Worm (Caenorhabditis elegans) whole organism, L1 larva: Measurements from ENCODE around the gene Y11D7A.8.

Source experiments
- ama-1 ChIP-seq: fragments of 150-350 bp; optimal IDR thresholded peaks from 2 replicates; lab custom pipeline; 2014
- egl-27 ChIP-seq, 2 experiments: fragments of 150-350 bp in 1 of 2; sonication (generic microtip); optimal IDR thresholded peaks; 3 replicates each; lab custom pipeline; 2017 to 2018; ENCODE audit warnings: missing biosample characterization in 2 of 2, missing genetic modification characterization in 2 of 2, missing genetic modification reagents in 2 of 2
- sptf-1 ChIP-seq: fragments of 150-350 bp; optimal IDR thresholded peaks from 2 replicates; lab custom pipeline; 2014; ENCODE audit warnings: missing biosample characterization, missing genetic modification characterization
- tbx-2 ChIP-seq: sonication (generic microtip); optimal IDR thresholded peaks from 2 replicates; lab custom pipeline; 2016; ENCODE audit warnings: missing genetic modification characterization, missing compliant biosample characterization
- ztf-11 ChIP-seq, 2 experiments: sonication (generic microtip); optimal IDR thresholded peaks; 2 replicates each; lab custom pipeline; 2016 to 2017; ENCODE audit warnings: missing genetic modification characterization in 2 of 2, missing biosample characterization in 1 of 2, missing compliant biosample characterization in 1 of 2

DNA sequence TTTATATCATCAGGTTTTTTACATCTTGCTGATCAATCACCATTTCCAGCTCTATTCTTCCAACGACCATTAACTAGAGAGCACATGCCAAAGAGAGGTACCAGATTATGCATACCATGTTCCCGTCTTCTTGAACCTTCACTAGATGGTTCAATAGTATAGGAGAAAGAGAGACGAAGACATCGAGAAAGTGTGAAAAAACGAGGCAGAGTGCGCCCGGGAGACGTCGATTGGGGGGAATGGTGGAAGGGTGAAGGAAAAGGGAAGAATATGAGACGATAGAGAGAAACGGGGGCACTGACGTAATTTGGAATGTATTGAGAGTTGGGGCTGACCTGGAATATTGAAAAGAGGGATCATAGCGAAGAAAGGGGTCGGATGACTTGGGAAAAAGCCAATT is 16.4 kb downstream of the Y11D7A.8 start:
- TF ChIP-seq ama-1 (lab: Kevin White, UChicago): no peak
- no peak for TF ChIP-seq egl-27 (tag; optimal IDR thresholded peaks at IDR 0.05; lab: Kevin White, UChicago)
- no peak for TF ChIP-seq sptf-1 (tag; lab: Kevin White, UChicago)
- no peak for TF ChIP-seq ztf-11 (tag; optimal IDR thresholded peaks at IDR 0.05; lab: Kevin White, UChicago)
- TF ChIP-seq tbx-2 (tag; lab: Kevin White, UChicago): no peak
